Worm (Caenorhabditis elegans) whole organism, L1 larva: ENCODE results near the gene K01A2.4.
A peak's percentile ranks its signal among the peaks of the same experiment; 100 is the strongest.

ENCODE experiments used
- C04F5.9 ChIP-seq: sonication (generic microtip); optimal IDR thresholded peaks from 2 replicates; lab custom pipeline; 2016; ENCODE audit warnings: missing genetic modification characterization, missing compliant biosample characterization
- C16A3.4 ChIP-seq: fragments of 150-350 bp; optimal IDR thresholded peaks from 2 replicates; lab custom pipeline; 2014; ENCODE audit warnings: missing biosample characterization, missing genetic modification characterization
- F16B12.6 ChIP-seq: fragments of 150-350 bp; optimal IDR thresholded peaks from 2 replicates; lab custom pipeline; 2014; ENCODE audit warnings: missing biosample characterization, missing genetic modification characterization
- ama-1 ChIP-seq: fragments of 150-350 bp; optimal IDR thresholded peaks from 2 replicates; lab custom pipeline; 2014
- blmp-1 ChIP-seq: fragments of 150-350 bp; optimal IDR thresholded peaks from 2 replicates; lab custom pipeline; 2014; ENCODE audit warnings: missing biosample characterization, missing genetic modification characterization
- ceh-82 ChIP-seq, 3 experiments: fragments of 150-350 bp in 1 of 3; sonication (generic microtip) in 2 of 3; optimal IDR thresholded peaks; 2 replicates each; lab custom pipeline; 2014 to 2017; ENCODE audit warnings: missing biosample characterization in 3 of 3, missing genetic modification characterization in 3 of 3
- ceh-88 ChIP-seq: fragments of 200-800 bp; sonication (Bioruptor generic); IDR thresholded peaks from 2 replicates; pipeline ENCODE4 v1.3.6; 2022; ENCODE audit warnings: missing genetic modification characterization, missing compliant biosample characterization
- ceh-90 ChIP-seq: sonication (generic microtip); optimal IDR thresholded peaks from 2 replicates; lab custom pipeline; 2016; ENCODE audit warnings: missing genetic modification characterization, missing compliant biosample characterization
- dpl-1 ChIP-seq, 3 experiments: fragments of 150-350 bp in 2 of 3; sonication (generic microtip) in 1 of 3; optimal IDR thresholded peaks; 2 replicates each; lab custom pipeline; 2014 to 2017; ENCODE audit warnings: missing biosample characterization in 3 of 3, missing genetic modification characterization in 3 of 3, missing genetic modification reagents in 3 of 3
- dsc-1 ChIP-seq: sonication (generic microtip); optimal IDR thresholded peaks from 2 replicates; lab custom pipeline; 2016; ENCODE audit warnings: mild to moderate bottlenecking, missing genetic modification characterization, missing compliant biosample characterization
- efl-1 ChIP-seq, 4 experiments: fragments of 150-350 bp; optimal IDR thresholded peaks in 3 of 4; peaks in 1 of 4; 1 replicate in 1 of 4; 2 replicates in 3 of 4; lab custom pipeline; 2014; ENCODE audit warnings: missing biosample characterization in 2 of 4, missing genetic modification characterization in 2 of 4, missing genetic modification reagents in 2 of 4
- efl-3 ChIP-seq: fragments of 200-800 bp; sonication (Bioruptor generic); optimal IDR thresholded peaks from 2 replicates; lab custom pipeline; 2018; ENCODE audit warnings: mild to moderate bottlenecking, missing genetic modification characterization, missing compliant biosample characterization
- egl-27 ChIP-seq, 2 experiments: fragments of 150-350 bp in 1 of 2; sonication (generic microtip); optimal IDR thresholded peaks; 3 replicates each; lab custom pipeline; 2017 to 2018; ENCODE audit warnings: missing biosample characterization in 2 of 2, missing genetic modification characterization in 2 of 2, missing genetic modification reagents in 2 of 2
- elt-3 ChIP-seq, 6 experiments: fragments of 150-350 bp in 1 of 6; sonication (generic microtip); optimal IDR thresholded peaks; 2 replicates each; lab custom pipeline; 2017 to 2018; ENCODE audit warnings: missing biosample characterization in 6 of 6, missing genetic modification characterization in 6 of 6, inconsistent platforms in 1 of 6
- fos-1 ChIP-seq: fragments of 150-350 bp; optimal IDR thresholded peaks from 2 replicates; lab custom pipeline; 2014; ENCODE audit warnings: missing biosample characterization, missing genetic modification characterization
- hlh-17 ChIP-seq: fragments of 200-800 bp; sonication (Bioruptor generic); optimal IDR thresholded peaks from 2 replicates; lab custom pipeline; 2018; ENCODE audit warnings: missing genetic modification characterization, mild to moderate bottlenecking, missing compliant biosample characterization, moderate library complexity, borderline replicate concordance
- irx-1 ChIP-seq: sonication (generic microtip); optimal IDR thresholded peaks from 2 replicates; lab custom pipeline; 2016; ENCODE audit warnings: missing genetic modification characterization, missing compliant biosample characterization
- isw-1 ChIP-seq: fragments of 200-800 bp; sonication (Bioruptor generic); IDR thresholded peaks from 2 replicates; pipeline ENCODE4 v1.3.6; 2022; ENCODE audit warnings: missing genetic modification characterization, missing compliant biosample characterization
- jun-1 ChIP-seq: fragments of 150-350 bp; optimal IDR thresholded peaks from 2 replicates; lab custom pipeline; 2014; ENCODE audit warnings: missing biosample characterization, missing genetic modification reagents, missing genetic modification characterization
- lin-13 ChIP-seq: fragments of 150-350 bp; optimal IDR thresholded peaks from 2 replicates; lab custom pipeline; 2014; ENCODE audit warnings: missing biosample characterization, missing genetic modification reagents, missing genetic modification characterization
- lin-14 ChIP-seq: fragments of 200-800 bp; sonication (Bioruptor generic); optimal IDR thresholded peaks from 2 replicates; lab custom pipeline; 2018; ENCODE audit warnings: mild to moderate bottlenecking, missing genetic modification characterization, moderate library complexity, missing compliant biosample characterization
- lin-15B ChIP-seq: fragments of 150-350 bp; sonication (generic microtip); optimal IDR thresholded peaks from 3 replicates; lab custom pipeline; 2014; ENCODE audit warnings: missing biosample characterization, missing genetic modification characterization
- lin-35 ChIP-seq, 2 experiments: fragments of 150-350 bp; optimal IDR thresholded peaks; 2 replicates each; lab custom pipeline; 2014; ENCODE audit warnings: missing biosample characterization in 2 of 2, missing genetic modification characterization in 2 of 2, missing genetic modification reagents in 2 of 2
- lin-39 ChIP-seq: fragments of 150-350 bp; optimal IDR thresholded peaks from 2 replicates; lab custom pipeline; 2014; ENCODE audit warnings: missing biosample characterization, missing genetic modification reagents, missing genetic modification characterization
- lir-3 ChIP-seq: sonication (generic microtip); optimal IDR thresholded peaks from 2 replicates; lab custom pipeline; 2016; ENCODE audit warnings: mild to moderate bottlenecking, missing genetic modification characterization, moderate library complexity, missing compliant biosample characterization; ENCODE audit not compliant: poor library complexity
- mef-2 ChIP-seq: fragments of 150-350 bp; optimal IDR thresholded peaks from 2 replicates; lab custom pipeline; 2014; ENCODE audit warnings: missing biosample characterization, missing genetic modification characterization
- mep-1 ChIP-seq: fragments of 150-350 bp; optimal IDR thresholded peaks from 2 replicates; lab custom pipeline; 2014; ENCODE audit warnings: missing biosample characterization, missing genetic modification characterization
- nhr-11 ChIP-seq: fragments of 150-350 bp; optimal IDR thresholded peaks from 2 replicates; lab custom pipeline; 2014; ENCODE audit warnings: missing biosample characterization, missing genetic modification characterization
- nhr-20 ChIP-seq: sonication (generic microtip); optimal IDR thresholded peaks from 2 replicates; lab custom pipeline; 2016; ENCODE audit warnings: mild to moderate bottlenecking, missing genetic modification characterization, missing compliant biosample characterization
- nhr-237 ChIP-seq: fragments of 150-350 bp; optimal IDR thresholded peaks from 2 replicates; lab custom pipeline; 2014; ENCODE audit warnings: missing biosample characterization, missing genetic modification characterization
- nhr-71 ChIP-seq: sonication (generic microtip); optimal IDR thresholded peaks from 2 replicates; lab custom pipeline; 2016; ENCODE audit warnings: mild to moderate bottlenecking, missing genetic modification characterization, moderate library complexity, missing compliant biosample characterization
- nhr-77 ChIP-seq: fragments of 150-350 bp; optimal IDR thresholded peaks from 2 replicates; lab custom pipeline; 2014; ENCODE audit warnings: missing biosample characterization, missing genetic modification characterization
- nhr-85 ChIP-seq: sonication (generic microtip); peaks from one replicate; lab custom pipeline; 2016; ENCODE audit warnings: missing genetic modification characterization, inconsistent platforms, missing compliant biosample characterization
- pqm-1 ChIP-seq: sonication (generic microtip); optimal IDR thresholded peaks from 3 replicates; lab custom pipeline; 2017; ENCODE audit warnings: missing biosample characterization, missing genetic modification characterization
- rnt-1 ChIP-seq: sonication (generic microtip); optimal IDR thresholded peaks from 2 replicates; lab custom pipeline; 2016; ENCODE audit warnings: mild to moderate bottlenecking, missing genetic modification characterization, moderate library complexity, missing compliant biosample characterization
- unc-130 ChIP-seq: fragments of 150-350 bp; optimal IDR thresholded peaks from 2 replicates; lab custom pipeline; 2017; ENCODE audit warnings: missing biosample characterization, missing genetic modification characterization, inconsistent platforms
- unc-30 ChIP-seq: sonication (generic microtip); optimal IDR thresholded peaks from 2 replicates; lab custom pipeline; 2017; ENCODE audit warnings: missing biosample characterization, missing genetic modification characterization
- unc-98 ChIP-seq: fragments of 200-800 bp; sonication (Bioruptor generic); IDR thresholded peaks from 2 replicates; pipeline ENCODE4 v1.3.6; 2022; ENCODE audit warnings: missing genetic modification characterization, missing compliant biosample characterization
- xbp-1 ChIP-seq: sonication (generic microtip); optimal IDR thresholded peaks from 2 replicates; lab custom pipeline; 2016; ENCODE audit warnings: missing genetic modification characterization, missing compliant biosample characterization
- zip-4 ChIP-seq: fragments of 200-800 bp; sonication (Bioruptor generic); optimal IDR thresholded peaks from 2 replicates; lab custom pipeline; 2018; ENCODE audit warnings: mild to moderate bottlenecking, missing genetic modification characterization, moderate library complexity, missing compliant biosample characterization

The K01A2.4 gene

DNA sequence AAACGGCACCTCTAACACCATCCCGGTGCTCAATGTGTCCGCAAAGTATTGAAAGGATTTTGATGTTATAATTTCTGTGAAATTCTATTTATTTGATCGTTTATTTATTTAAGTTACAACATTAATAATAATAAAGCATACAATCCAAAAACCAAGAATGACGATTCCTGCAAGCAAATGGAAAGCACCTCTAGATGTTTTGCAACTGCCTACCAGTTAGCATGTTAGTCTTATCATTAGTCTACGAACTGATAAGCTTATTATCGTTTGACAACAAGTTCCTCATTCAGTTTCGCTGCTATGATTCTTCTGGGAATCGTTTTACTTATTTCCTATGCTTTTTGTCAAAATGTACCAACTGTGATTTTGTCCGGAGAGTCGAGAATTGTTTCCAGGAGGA, 7.6 kb upstream of the K01A2.4 start, which contains the start of gene K01A2.6:
Gene K01A2.6 (plus strand): TSS at position 301 of the 400 bp plus-strand sequence.
- TF ChIP-seq rnt-1 (tag; lab: Kevin White, UChicago) (no peak), ceh-82 (tag; optimal IDR thresholded peaks at IDR 0.05; lab: Kevin White, UChicago) (no peak), pqm-1 (tag; lab: Kevin White, UChicago) (no peak), nhr-237 (tag; lab: Kevin White, UChicago) (no peak), xbp-1 (no peak), unc-130 (tag; lab: Kevin White, UChicago) (no peak), irx-1 (no peak), lir-3 (no peak), C04F5.9 (tag; lab: Kevin White, UChicago) (no peak), jun-1 (tag; lab: Kevin White, UChicago) (no peak), F16B12.6 (tag; lab: Kevin White, UChicago) (no peak), ceh-88 (GFP tag; lab: Robert Waterston, UW) (no peak)
- TF ChIP-seq, all 84 proteins: peak for 0

ce11 chrII:300977-301772, 6.1 kb upstream of the K01A2.4 start, which contains the start of gene K01A2.5:
TSS of gene K01A2.5 (plus strand) at chrII:301273.
- TF ChIP-seq nhr-237 (tag; lab: Kevin White, UChicago): no peak
- TF ChIP-seq dsc-1 (tag; lab: Kevin White, UChicago): no peak
- TF ChIP-seq lin-35 (GFP tag; optimal IDR thresholded peaks at IDR 0.05; lab: Kevin White, UChicago): peak in 1 of 2 experiments; percentile 8
- TF ChIP-seq dpl-1 (GFP tag; optimal IDR thresholded peaks at IDR 0.05; lab: Kevin White, UChicago): peak in 1 of 3 experiments; percentile 2
- peak; percentile 2 for TF ChIP-seq C16A3.4 (tag; lab: Kevin White, UChicago)
- TF ChIP-seq nhr-20 (tag; lab: Kevin White, UChicago): peak; percentile 36
- TF ChIP-seq lin-15B (tag; lab: Kevin White, UChicago): no peak
- no peak for TF ChIP-seq hlh-17 (GFP tag; lab: Kevin White, UChicago)
- TF ChIP-seq ceh-82 (tag; optimal IDR thresholded peaks at IDR 0.05; lab: Kevin White, UChicago): peak in 1 of 3 experiments; percentile 1
- TF ChIP-seq rnt-1 (tag; lab: Kevin White, UChicago): peak; percentile 7
- no peak for TF ChIP-seq efl-3 (GFP tag; lab: Kevin White, UChicago)
- no peak for TF ChIP-seq nhr-11 (tag; lab: Kevin White, UChicago)
- no peak for TF ChIP-seq fos-1 (tag; lab: Kevin White, UChicago)
- peak; percentile 6 for TF ChIP-seq lir-3
- no peak for TF ChIP-seq nhr-77 (tag; lab: Kevin White, UChicago)
- TF ChIP-seq mep-1 (tag; lab: Kevin White, UChicago): peak; percentile 48
- TF ChIP-seq egl-27 (tag; optimal IDR thresholded peaks at IDR 0.05; lab: Kevin White, UChicago): no peak
- TF ChIP-seq lin-14 (GFP tag; lab: Kevin White, UChicago): peak; percentile 79
- TF ChIP-seq unc-30 (tag; lab: Kevin White, UChicago): no peak
- TF ChIP-seq blmp-1 (tag; lab: Kevin White, UChicago): peak; percentile 99
- TF ChIP-seq nhr-71 (tag; lab: Kevin White, UChicago): no peak
- no peak for TF ChIP-seq efl-1 (optimal IDR thresholded peaks at IDR 0.05; lab: Kevin White, UChicago)
- no peak for TF ChIP-seq efl-1 (GFP tag; optimal IDR thresholded peaks at IDR 0.05 in 1 of 2; lab: Kevin White, UChicago)
- TF ChIP-seq elt-3 (tag; optimal IDR thresholded peaks at IDR 0.05; lab: Kevin White, UChicago): peak in 2 of 6 experiments; percentile 11 to 35
- no peak for TF ChIP-seq mef-2 (tag; lab: Kevin White, UChicago)
- no peak for TF ChIP-seq ceh-90
- TF ChIP-seq ama-1 (lab: Kevin White, UChicago): no peak
- peak; percentile 91 for TF ChIP-seq nhr-85
- TF ChIP-seq isw-1 (GFP tag; lab: Robert Waterston, UW): no peak
- TF ChIP-seq lin-39 (tag; lab: Kevin White, UChicago): no peak
- no peak for TF ChIP-seq unc-98 (GFP tag; lab: Robert Waterston, UW)
- TF ChIP-seq lin-13 (GFP tag; lab: Kevin White, UChicago): no peak
- TF ChIP-seq zip-4: no peak
- TF ChIP-seq, all 84 proteins: peak for 12
